Fruit fly (Drosophila melanogaster): ENCODE data around the gene CG10466.

The CG10466 gene

dm6 chr2L:19799940-19800339 is 8.0 kb downstream of the CG10466 start (continued):
- TF ChIP-seq CG4328 (GFP tag; optimal IDR thresholded peaks at IDR 0.05) (no peak), CG2202 (tag; optimal IDR thresholded peaks at IDR 0.05) (no peak), oc (tag; optimal IDR thresholded peaks at IDR 0.05) (no peak), Meics (GFP tag; optimal IDR thresholded peaks at IDR 0.05) (no peak), CG11723 (GFP tag; optimal IDR thresholded peaks at IDR 0.05) (no peak), prd (optimal IDR thresholded peaks at IDR 0.05) (no peak), prd (GFP tag; IDR thresholded peaks at IDR 0.05) (peak; percentile 18; the same call in 1 of the 3 replicates), ranshi (GFP tag; IDR thresholded peaks at IDR 0.05) (no peak), CG2875 (GFP tag; optimal IDR thresholded peaks at IDR 0.05) (no peak), crp (GFP tag; optimal IDR thresholded peaks at IDR 0.05) (no peak), hkb (optimal IDR thresholded peaks at IDR 0.05) (no peak), hkb (GFP tag; IDR thresholded peaks at IDR 0.05) (no peak), vvl (GFP tag; IDR thresholded peaks at IDR 0.05) (no peak), CoRest (tag; optimal IDR thresholded peaks at IDR 0.05) (peak; percentile 43), CG32767 (GFP tag; IDR thresholded peaks at IDR 0.05) (no peak), CG9932 (GFP tag; IDR thresholded peaks at IDR 0.05) (no peak), Hmr (GFP tag; optimal IDR thresholded peaks at IDR 0.05) (peak; percentile 2), CG12236 (GFP tag; optimal IDR thresholded peaks at IDR 0.05) (no peak), al (GFP tag; IDR thresholded peaks at IDR 0.05) (no peak), jigr1 (GFP tag; IDR thresholded peaks at IDR 0.05) (no peak), CG14667 (GFP tag; IDR thresholded peaks at IDR 0.05) (no peak), CG18619 (GFP tag; optimal IDR thresholded peaks at IDR 0.05) (no peak), CG15011 (GFP tag; optimal IDR thresholded peaks at IDR 0.05) (no peak), CG30020 (tag; optimal IDR thresholded peaks at IDR 0.05) (no peak), Optix (GFP tag; IDR thresholded peaks at IDR 0.05) (no peak), Sin3A (optimal IDR thresholded peaks at IDR 0.05) (no peak), tup (GFP tag; optimal IDR thresholded peaks at IDR 0.05) (no peak), CG2678 (tag; optimal IDR thresholded peaks at IDR 0.05) (peak; percentile 56), sqz (GFP tag; optimal IDR thresholded peaks at IDR 0.05) (no peak), Xbp1 (GFP tag; optimal IDR thresholded peaks at IDR 0.05) (peak; percentile 4), Fer1 (GFP tag; optimal IDR thresholded peaks at IDR 0.05) (peak; percentile 29), caup (GFP tag; optimal IDR thresholded peaks at IDR 0.05; ENCODE audit: severe bottlenecking) (no peak), CG12769 (tag; optimal IDR thresholded peaks at IDR 0.05) (peak; percentile 15), sima (GFP tag; optimal IDR thresholded peaks at IDR 0.05) (no peak), tap (tag; optimal IDR thresholded peaks at IDR 0.05) (peak; percentile 3), CG5953 (GFP tag; IDR thresholded peaks at IDR 0.05) (no peak), CG18011 (GFP tag; optimal IDR thresholded peaks at IDR 0.05) (no peak), jumu (GFP tag; optimal IDR thresholded peaks at IDR 0.05) (no peak), CG2889 (GFP tag; IDR thresholded peaks at IDR 0.05) (no peak), kni (GFP tag; optimal IDR thresholded peaks at IDR 0.05) (no peak), CG1024 (GFP tag; IDR thresholded peaks at IDR 0.05) (no peak), Tbp (GFP tag; optimal IDR thresholded peaks at IDR 0.05) (no peak), dimm (GFP tag; IDR thresholded peaks at IDR 0.05) (no peak), Max (GFP tag; optimal IDR thresholded peaks at IDR 0.05) (no peak), CG8924 (tag; optimal IDR thresholded peaks at IDR 0.05) (peak; percentile 10), Awh (GFP tag; IDR thresholded peaks at IDR 0.05) (no peak), knrl (GFP tag; IDR thresholded peaks at IDR 0.05; ENCODE audit: partially characterized antibody) (no peak), nerfin-1 (tag; optimal IDR thresholded peaks at IDR 0.05) (no peak), CG7987 (GFP tag; optimal IDR thresholded peaks at IDR 0.05) (no peak), Oli (tag; optimal IDR thresholded peaks at IDR 0.05) (peak; percentile 43), CG32772 (GFP tag; IDR thresholded peaks at IDR 0.05) (no peak), Hr39 (optimal IDR thresholded peaks at IDR 0.05) (no peak), gsb-n (tag; optimal IDR thresholded peaks at IDR 0.05) (no peak)
